Worm (Caenorhabditis elegans): ENCODE measurements around the gene D2023.6.

Gene D2023.6

DNA sequence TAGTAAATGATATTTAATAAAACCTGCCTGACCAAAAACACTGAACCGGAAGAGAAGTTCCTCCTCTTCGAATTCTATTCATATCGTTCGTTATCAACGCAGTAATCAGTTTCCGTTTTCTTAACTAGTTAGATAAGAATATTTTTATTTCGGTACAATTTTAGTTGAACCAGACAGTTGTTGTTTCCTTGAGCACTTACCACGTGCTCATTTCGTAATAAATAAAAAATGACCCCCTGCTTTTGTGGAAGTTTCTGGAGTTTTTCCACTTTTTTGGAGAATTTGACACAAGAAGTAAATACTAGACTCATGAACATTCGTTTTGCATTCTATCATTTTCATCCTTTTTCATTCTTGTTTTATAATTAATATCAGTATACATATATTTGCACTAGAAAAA lies 26.6 kb downstream of the D2023.6 start:
- TF ChIP-seq scrt-1 (GFP tag; IDR thresholded peaks at IDR 0.05) (no peak), aly-1 (tag; optimal IDR thresholded peaks at IDR 0.05) (no peak), sea-1 (GFP tag; conservative IDR thresholded peaks at IDR 0.05) (no peak), tbx-37 (GFP tag; conservative IDR thresholded peaks at IDR 0.05) (no peak), ama-1 (optimal IDR thresholded peaks at IDR 0.05) (no peak), hnd-1 (tag; optimal IDR thresholded peaks at IDR 0.05) (no peak), tra-4 (tag; optimal IDR thresholded peaks at IDR 0.05) (no peak), ceh-13 (GFP tag; optimal IDR thresholded peaks at IDR 0.05) (no peak), flt-1 (GFP tag; IDR thresholded peaks at IDR 0.05) (no peak), F13C5.2 (tag; optimal IDR thresholded peaks at IDR 0.05) (no peak), hmbx-1 (tag; optimal IDR thresholded peaks at IDR 0.05) (no peak), tbx-11 (GFP tag; IDR thresholded peaks at IDR 0.05) (no peak), hmg-4 (GFP tag; optimal IDR thresholded peaks at IDR 0.05) (no peak), B0310.2 (tag; optimal IDR thresholded peaks at IDR 0.05) (no peak), pes-1 (GFP tag; IDR thresholded peaks at IDR 0.05) (no peak), ets-7 (tag; optimal IDR thresholded peaks at IDR 0.05) (no peak), ceh-36 (tag; optimal IDR thresholded peaks at IDR 0.05) (no peak)

DNA sequence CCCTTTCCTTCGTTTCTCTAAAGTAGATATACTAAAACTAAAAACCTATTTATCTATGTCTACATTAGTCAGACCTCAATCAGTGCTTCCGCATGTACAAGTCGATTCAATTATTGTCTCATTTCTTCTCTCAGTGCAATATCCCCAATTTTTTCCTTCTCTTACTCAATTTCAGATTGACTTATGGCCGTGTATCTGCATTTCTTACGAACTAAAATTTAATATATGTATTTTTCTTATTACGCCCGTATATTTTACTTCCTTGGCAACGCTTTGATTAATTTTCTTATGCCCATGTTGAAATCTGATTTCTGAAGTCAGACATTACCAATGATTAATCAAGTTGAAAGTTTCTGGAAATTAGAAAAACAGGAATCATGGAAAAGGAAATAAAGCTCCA lies 27.8 kb downstream of the D2023.6 start:
- no peak for TF ChIP-seq B0310.2 (tag; optimal IDR thresholded peaks at IDR 0.05)

DNA sequence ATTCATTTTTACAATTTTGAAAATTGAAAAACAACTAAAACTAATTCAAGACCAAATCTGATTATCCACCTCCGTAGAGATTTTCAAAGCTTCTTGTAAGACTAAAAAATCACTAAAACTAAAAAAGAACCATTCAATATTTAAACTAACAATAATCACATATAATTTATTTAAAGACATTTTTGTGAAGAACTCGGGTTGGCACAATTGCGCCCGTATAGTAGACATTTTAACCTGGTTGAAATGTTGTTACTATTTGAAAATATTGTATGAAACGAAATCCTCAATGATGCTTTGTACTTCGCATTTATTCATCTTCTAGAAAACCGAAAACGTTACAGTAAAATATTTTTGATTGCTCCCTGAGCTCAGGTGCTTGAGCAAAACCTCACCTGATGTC lies 28.9 kb downstream of the D2023.6 start:
- TF ChIP-seq scrt-1 (GFP tag; IDR thresholded peaks at IDR 0.05) (no peak), tbx-37 (GFP tag; conservative IDR thresholded peaks at IDR 0.05) (no peak), flt-1 (GFP tag; IDR thresholded peaks at IDR 0.05) (no peak)

DNA sequence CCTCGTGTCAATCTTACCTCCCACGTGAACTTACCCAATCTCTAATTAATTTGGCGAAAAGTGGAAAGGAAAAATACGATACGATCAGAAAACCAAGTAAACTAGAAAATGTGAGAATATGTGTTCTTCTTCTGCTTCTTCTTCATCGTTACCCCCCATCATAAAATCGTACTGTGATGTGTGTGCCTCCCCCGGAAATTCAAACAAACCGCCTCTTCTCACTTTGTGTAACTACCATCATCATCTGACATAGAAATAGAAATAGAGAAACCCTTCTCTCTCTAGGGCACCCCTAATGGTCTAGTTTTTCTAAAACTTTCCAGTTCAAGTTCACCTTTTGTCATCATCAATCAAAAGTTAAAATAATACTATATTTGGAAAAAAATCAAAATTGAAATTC lies 30.6 kb downstream of the D2023.6 start:
- TF ChIP-seq tra-4 (tag; optimal IDR thresholded peaks at IDR 0.05) (no peak), ceh-36 (tag; optimal IDR thresholded peaks at IDR 0.05) (no peak), ceh-13 (GFP tag; optimal IDR thresholded peaks at IDR 0.05) (no peak), aly-1 (tag; optimal IDR thresholded peaks at IDR 0.05) (no peak), B0310.2 (tag; optimal IDR thresholded peaks at IDR 0.05) (no peak), sea-1 (GFP tag; conservative IDR thresholded peaks at IDR 0.05) (no peak), ama-1 (optimal IDR thresholded peaks at IDR 0.05) (no peak), F13C5.2 (tag; optimal IDR thresholded peaks at IDR 0.05) (no peak), scrt-1 (GFP tag; IDR thresholded peaks at IDR 0.05) (no peak), hmbx-1 (tag; optimal IDR thresholded peaks at IDR 0.05) (no peak), hmg-4 (GFP tag; optimal IDR thresholded peaks at IDR 0.05) (no peak), flt-1 (GFP tag; IDR thresholded peaks at IDR 0.05) (no peak)

DNA sequence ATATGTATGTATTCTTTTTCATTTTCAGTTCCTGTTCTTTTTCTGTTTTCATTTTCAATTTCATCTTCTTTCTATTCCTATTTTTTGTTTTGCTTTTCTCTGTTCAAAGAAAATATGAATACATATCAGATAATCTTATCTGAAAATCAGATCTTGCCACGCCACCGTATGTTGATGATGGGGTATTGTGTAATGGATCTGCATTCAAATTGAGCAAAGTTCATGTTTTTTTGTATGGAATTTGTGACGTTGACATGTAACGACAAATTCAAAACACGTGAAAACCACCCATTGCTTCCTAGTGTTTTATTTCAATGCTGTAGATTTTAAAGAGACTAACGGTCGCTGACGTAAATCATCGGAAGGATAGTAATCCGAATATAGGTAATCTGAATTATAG lies 31.1 kb downstream of the D2023.6 start:
- TF ChIP-seq hmbx-1 (tag; optimal IDR thresholded peaks at IDR 0.05): no peak
- TF ChIP-seq flt-1 (GFP tag; IDR thresholded peaks at IDR 0.05): no peak
- no peak for TF ChIP-seq F13C5.2 (tag; optimal IDR thresholded peaks at IDR 0.05)
- no peak for TF ChIP-seq tra-4 (tag; optimal IDR thresholded peaks at IDR 0.05)
- no peak for TF ChIP-seq ama-1 (optimal IDR thresholded peaks at IDR 0.05)
- TF ChIP-seq hnd-1 (tag; optimal IDR thresholded peaks at IDR 0.05): no peak
- no peak for TF ChIP-seq ets-7 (tag; optimal IDR thresholded peaks at IDR 0.05)
- TF ChIP-seq tbx-11 (GFP tag; IDR thresholded peaks at IDR 0.05): no peak
- no peak for TF ChIP-seq tbx-37 (GFP tag; conservative IDR thresholded peaks at IDR 0.05)
- TF ChIP-seq pes-1 (GFP tag; IDR thresholded peaks at IDR 0.05): no peak
- TF ChIP-seq ceh-13 (GFP tag; optimal IDR thresholded peaks at IDR 0.05): no peak
- TF ChIP-seq ceh-36 (tag; optimal IDR thresholded peaks at IDR 0.05): no peak
- no peak for TF ChIP-seq aly-1 (tag; optimal IDR thresholded peaks at IDR 0.05)
- no peak for TF ChIP-seq sea-1 (GFP tag; conservative IDR thresholded peaks at IDR 0.05)
- no peak for TF ChIP-seq B0310.2 (tag; optimal IDR thresholded peaks at IDR 0.05)
- no peak for TF ChIP-seq hmg-4 (GFP tag; optimal IDR thresholded peaks at IDR 0.05)
- TF ChIP-seq scrt-1 (GFP tag; IDR thresholded peaks at IDR 0.05): no peak

DNA sequence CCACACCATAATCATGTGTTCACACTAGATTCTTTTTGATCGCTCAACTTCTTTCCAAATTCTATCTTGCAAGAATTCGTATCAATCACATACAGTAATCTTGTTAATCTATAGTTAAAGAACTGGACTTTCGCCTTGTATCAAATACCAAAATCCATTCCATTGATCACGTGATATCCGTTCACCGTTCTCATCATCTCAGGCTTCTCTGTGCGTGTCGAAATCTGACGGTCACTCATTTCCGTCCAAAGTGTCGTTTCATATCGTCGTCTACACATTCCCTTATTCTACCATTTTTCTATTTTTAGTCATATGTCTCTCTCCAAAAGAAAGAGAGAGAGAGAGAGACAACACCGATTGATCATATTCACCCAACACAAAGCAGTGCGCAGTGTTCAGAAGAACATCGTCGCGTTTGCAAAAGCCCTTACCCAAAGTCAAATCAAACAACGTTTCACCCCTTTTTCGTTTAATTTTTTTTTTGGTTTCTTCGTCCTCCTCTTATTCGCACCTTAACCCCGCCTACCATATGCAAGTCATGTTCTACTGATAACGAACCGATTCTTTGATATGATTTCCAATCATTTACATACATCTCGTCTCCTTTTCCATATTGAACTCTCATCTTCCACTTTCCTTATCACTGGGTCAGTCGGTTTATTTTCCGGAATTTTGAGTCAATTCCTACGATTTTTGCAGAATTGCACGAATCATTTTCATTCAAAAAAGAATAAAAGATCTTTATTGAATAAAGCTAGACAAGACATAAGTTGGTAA lies 32.1 kb downstream of the D2023.6 start:
- no peak for TF ChIP-seq hmg-4 (GFP tag; optimal IDR thresholded peaks at IDR 0.05)
- TF ChIP-seq ceh-13 (GFP tag; optimal IDR thresholded peaks at IDR 0.05): no peak
- TF ChIP-seq tbx-11 (GFP tag; IDR thresholded peaks at IDR 0.05): no peak
- no peak for TF ChIP-seq ama-1 (optimal IDR thresholded peaks at IDR 0.05)
- TF ChIP-seq F13C5.2 (tag; optimal IDR thresholded peaks at IDR 0.05): no peak
- TF ChIP-seq B0310.2 (tag; optimal IDR thresholded peaks at IDR 0.05): no peak
- no peak for TF ChIP-seq tbx-37 (GFP tag; conservative IDR thresholded peaks at IDR 0.05)
- no peak for TF ChIP-seq ets-7 (tag; optimal IDR thresholded peaks at IDR 0.05)
- no peak for TF ChIP-seq scrt-1 (GFP tag; IDR thresholded peaks at IDR 0.05)

DNA sequence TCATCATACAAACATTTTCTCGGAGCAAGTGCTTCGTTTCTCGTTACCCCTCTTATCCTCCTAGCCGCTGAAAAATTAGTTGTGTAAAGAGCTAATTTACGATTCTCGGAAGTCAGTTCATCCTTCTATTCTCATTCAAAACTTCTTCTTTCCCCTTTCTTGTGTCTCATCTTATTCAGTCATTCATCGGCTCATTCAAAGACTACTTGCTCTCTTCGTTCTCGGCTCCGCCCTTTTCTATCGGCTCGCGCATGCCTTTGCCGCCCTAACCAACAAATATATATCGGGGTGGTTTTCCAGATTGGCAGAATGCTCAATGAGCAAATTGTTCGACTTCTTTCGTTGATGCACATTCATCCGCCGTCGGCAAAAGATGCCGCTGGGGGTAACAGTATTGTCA lies 33.2 kb downstream of the D2023.6 start, which contains the start of gene R13H4.5:
Gene R13H4.5, plus strand, starts transcription at position 301 of the 400 bp plus-strand sequence.
- TF ChIP-seq scrt-1 (GFP tag; IDR thresholded peaks at IDR 0.05) (no peak), hmg-4 (GFP tag; optimal IDR thresholded peaks at IDR 0.05) (no peak), ets-7 (tag; optimal IDR thresholded peaks at IDR 0.05) (no peak), aly-1 (tag; optimal IDR thresholded peaks at IDR 0.05) (no peak)

DNA sequence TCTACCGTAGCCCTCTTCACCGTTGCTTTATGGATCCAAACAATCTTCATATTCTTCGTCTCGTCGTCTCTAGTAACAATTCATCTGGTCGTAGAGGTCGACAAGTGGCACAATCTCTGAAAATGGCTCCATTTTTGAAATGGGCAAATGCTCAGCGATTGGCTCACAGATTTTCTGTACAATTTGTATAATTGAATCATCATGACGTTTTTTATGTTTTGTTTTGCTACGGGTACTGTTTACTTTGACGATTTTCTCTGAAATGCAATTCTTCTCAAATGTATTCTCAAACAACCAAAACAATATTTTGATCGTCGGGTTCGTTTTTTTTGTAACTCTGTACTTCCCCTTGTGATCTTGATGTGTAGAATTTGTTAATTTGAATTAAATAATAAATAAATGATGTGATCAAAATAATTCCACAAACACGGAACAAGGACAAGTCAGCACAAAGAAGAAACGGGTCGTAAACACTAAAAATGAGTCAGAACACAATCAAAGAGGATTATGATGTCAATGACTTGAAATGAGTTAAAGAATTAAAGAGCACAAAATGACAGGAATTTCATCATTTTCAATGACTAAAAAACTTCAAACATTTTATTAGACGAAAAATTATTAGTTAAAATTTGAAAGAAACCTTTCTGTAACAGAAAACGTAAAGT lies 34.9 kb downstream of the D2023.6 start:
- TF ChIP-seq scrt-1 (GFP tag; IDR thresholded peaks at IDR 0.05): no peak
- TF ChIP-seq flt-1 (GFP tag; IDR thresholded peaks at IDR 0.05): no peak
- no peak for TF ChIP-seq ceh-36 (tag; optimal IDR thresholded peaks at IDR 0.05)
- TF ChIP-seq pes-1 (GFP tag; IDR thresholded peaks at IDR 0.05): no peak
- TF ChIP-seq ets-7 (tag; optimal IDR thresholded peaks at IDR 0.05): no peak
- no peak for TF ChIP-seq hnd-1 (tag; optimal IDR thresholded peaks at IDR 0.05)
- TF ChIP-seq tra-4 (tag; optimal IDR thresholded peaks at IDR 0.05): no peak
- TF ChIP-seq tbx-37 (GFP tag; conservative IDR thresholded peaks at IDR 0.05): no peak
- TF ChIP-seq F13C5.2 (tag; optimal IDR thresholded peaks at IDR 0.05): no peak
- no peak for TF ChIP-seq hmbx-1 (tag; optimal IDR thresholded peaks at IDR 0.05)
- no peak for TF ChIP-seq aly-1 (tag; optimal IDR thresholded peaks at IDR 0.05)
- no peak for TF ChIP-seq sea-1 (GFP tag; conservative IDR thresholded peaks at IDR 0.05)
- no peak for TF ChIP-seq B0310.2 (tag; optimal IDR thresholded peaks at IDR 0.05)
- TF ChIP-seq ceh-13 (GFP tag; optimal IDR thresholded peaks at IDR 0.05): no peak
- no peak for TF ChIP-seq tbx-11 (GFP tag; IDR thresholded peaks at IDR 0.05)
- TF ChIP-seq ama-1 (optimal IDR thresholded peaks at IDR 0.05): no peak
- TF ChIP-seq hmg-4 (GFP tag; optimal IDR thresholded peaks at IDR 0.05): no peak

Data from whole organism, early embryonic.